Worm (Caenorhabditis elegans): Measurements from ENCODE around the gene pqn-31.

Gene pqn-31

ce11 chrV:9157597-9157996, 48.2 kb downstream of the pqn-31 start:
- TF ChIP-seq madf-3 (GFP tag; IDR thresholded peaks at IDR 0.05) (no peak), D2030.7 (GFP tag; IDR thresholded peaks at IDR 0.05) (no peak), mel-28 (tag; optimal IDR thresholded peaks at IDR 0.05; ENCODE audit: borderline replicate concordance) (no peak), ZK185.1 (tag; optimal IDR thresholded peaks at IDR 0.05; ENCODE audit: poor library complexity, severe bottlenecking) (no peak), Y56A3A.18 (GFP tag; IDR thresholded peaks at IDR 0.05) (no peak), mxl-1 (tag; optimal IDR thresholded peaks at IDR 0.05) (no peak), lin-40 (tag; optimal IDR thresholded peaks at IDR 0.05) (no peak), die-1 (tag; optimal IDR thresholded peaks at IDR 0.05) (no peak)

- no peak for TF ChIP-seq ccch-3 (GFP tag; optimal IDR thresholded peaks at IDR 0.05)
- TF ChIP-seq nhr-80 (tag; optimal IDR thresholded peaks at IDR 0.05), result no peak
- no peak for TF ChIP-seq F55B11.4 (tag; optimal IDR thresholded peaks at IDR 0.05; ENCODE audit: borderline replicate concordance, insufficient read depth)
- TF ChIP-seq cebp-1 (GFP tag; IDR thresholded peaks at IDR 0.05), result no peak
- no peak for TF ChIP-seq cebp-1 (tag; optimal IDR thresholded peaks at IDR 0.05)
- no peak for TF ChIP-seq ztf-6 (GFP tag; IDR thresholded peaks at IDR 0.05)
- TF ChIP-seq akir-1 (GFP tag; optimal IDR thresholded peaks at IDR 0.05), result no peak
- TF ChIP-seq dpff-1 (tag; optimal IDR thresholded peaks at IDR 0.05), result no peak
- TF ChIP-seq ztf-28 (GFP tag; IDR thresholded peaks at IDR 0.05), result no peak
Measured at ce11 chrV:9160224-9160886, 51.0 kb downstream of the pqn-31 start, which contains the start of gene col-144. Gene col-144 (minus strand): TSS chrV:9160642.
